Worm (Caenorhabditis elegans): ENCODE measurements around the gene rnh-1.1.

rnh-1.1 gene

DNA sequence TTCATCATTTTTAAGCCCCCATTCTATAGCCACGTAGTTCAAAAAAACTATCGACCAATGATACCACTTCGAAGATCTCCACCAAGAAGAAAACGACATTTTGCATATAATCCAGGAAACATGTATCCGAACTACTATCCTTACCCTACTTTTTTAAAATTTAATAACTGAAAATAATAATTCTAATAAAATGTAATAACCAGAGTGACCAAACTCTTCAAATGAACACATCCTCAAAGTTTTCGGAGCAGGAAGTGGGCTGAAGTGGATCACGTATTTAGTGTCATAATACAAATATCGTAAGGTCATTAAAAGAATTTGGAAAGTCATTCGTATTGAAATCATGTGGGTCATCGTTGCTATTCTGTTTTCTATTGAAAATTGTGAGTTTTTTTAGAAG is 51.9 kb downstream of the rnh-1.1 start, which contains the start of gene F35D2.6:
Gene F35D2.6, plus strand, starts transcription at position 301 of the 400 bp plus-strand sequence.
- TF ChIP-seq dmd-4 (tag; optimal IDR thresholded peaks at IDR 0.05; ENCODE audit: borderline replicate concordance) (no peak), tbx-7 (tag; optimal IDR thresholded peaks at IDR 0.05) (no peak), ceh-31 (tag; optimal IDR thresholded peaks at IDR 0.05) (no peak), ceh-30 (tag; optimal IDR thresholded peaks at IDR 0.05) (no peak), unc-3 (GFP tag; conservative IDR thresholded peaks at IDR 0.05) (no peak), unc-3 (tag; optimal IDR thresholded peaks at IDR 0.05) (no peak), hlh-30 (tag; optimal IDR thresholded peaks at IDR 0.05; ENCODE audit: insufficient read depth) (no peak), ceh-6 (GFP tag; optimal IDR thresholded peaks at IDR 0.05) (no peak), nhr-11 (tag; optimal IDR thresholded peaks at IDR 0.05) (no peak), fkh-6 (tag; optimal IDR thresholded peaks at IDR 0.05) (no peak), eyg-1 (tag; optimal IDR thresholded peaks at IDR 0.05) (no peak), Y22D7AL.16 (tag; optimal IDR thresholded peaks at IDR 0.05) (no peak), F13H6.1 (tag; optimal IDR thresholded peaks at IDR 0.05) (no peak), ceh-18 (tag; optimal IDR thresholded peaks at IDR 0.05) (no peak), T23F11.4 (GFP tag; optimal IDR thresholded peaks at IDR 0.05) (no peak), npax-4 (tag; optimal IDR thresholded peaks at IDR 0.05) (no peak)
